Worm (Caenorhabditis elegans) whole organism, L2 larva: Measurements from ENCODE around the gene R07H5.11.
"Not testable (repeated sequence)": the region's sequence is repeated elsewhere in the genome, so short reads cannot be mapped to it uniquely, and the experiment has no call there.

ENCODE experiments used
- C34F6.9 ChIP-seq: fragments of 150-350 bp; optimal IDR thresholded peaks from 2 replicates; lab custom pipeline; 2014; ENCODE audit warnings: missing biosample characterization, missing genetic modification characterization
- F13H6.1 ChIP-seq: sonication (generic microtip); optimal IDR thresholded peaks from 2 replicates; lab custom pipeline; 2016; ENCODE audit warnings: missing genetic modification characterization, missing compliant biosample characterization
- alr-1 ChIP-seq: fragments of 150-350 bp; optimal IDR thresholded peaks from 2 replicates; lab custom pipeline; 2014; ENCODE audit warnings: missing biosample characterization, missing genetic modification characterization
- crh-2 ChIP-seq: sonication (generic microtip); optimal IDR thresholded peaks from 2 replicates; lab custom pipeline; 2017; ENCODE audit warnings: missing biosample characterization, missing genetic modification characterization
- egl-27 ChIP-seq: sonication (generic microtip); optimal IDR thresholded peaks from 3 replicates; lab custom pipeline; 2017; ENCODE audit warnings: missing biosample characterization, missing genetic modification reagents, missing genetic modification characterization
- elt-1 ChIP-seq: fragments of 150-350 bp; optimal IDR thresholded peaks from 2 replicates; lab custom pipeline; 2014; ENCODE audit warnings: missing biosample characterization, missing genetic modification characterization
- elt-3 ChIP-seq: sonication (generic microtip); optimal IDR thresholded peaks from 2 replicates; lab custom pipeline; 2017; ENCODE audit warnings: missing biosample characterization, missing genetic modification characterization
- fos-1 ChIP-seq: fragments of 150-350 bp; optimal IDR thresholded peaks from 2 replicates; lab custom pipeline; 2014; ENCODE audit warnings: missing biosample characterization, missing genetic modification characterization
- lin-11 ChIP-seq: fragments of 150-350 bp; sonication (generic microtip); optimal IDR thresholded peaks from 2 replicates; lab custom pipeline; 2014; ENCODE audit warnings: missing biosample characterization, missing genetic modification characterization, inconsistent platforms, mixed read lengths
- lin-39 ChIP-seq: fragments of 150-350 bp; optimal IDR thresholded peaks from 2 replicates; lab custom pipeline; 2014; ENCODE audit warnings: missing biosample characterization, missing genetic modification reagents, missing genetic modification characterization
- mab-5 ChIP-seq: fragments of 150-350 bp; optimal IDR thresholded peaks from 2 replicates; lab custom pipeline; 2014; ENCODE audit warnings: missing biosample characterization, missing genetic modification characterization
- mbf-1 ChIP-seq: sonication (generic microtip); optimal IDR thresholded peaks from 2 replicates; lab custom pipeline; 2017; ENCODE audit warnings: missing biosample characterization, missing genetic modification characterization
- nhr-10 ChIP-seq: sonication (generic microtip); optimal IDR thresholded peaks from 2 replicates; lab custom pipeline; 2017; ENCODE audit warnings: missing biosample characterization, missing genetic modification characterization
- nhr-11 ChIP-seq: fragments of 150-350 bp; optimal IDR thresholded peaks from 2 replicates; lab custom pipeline; 2014; ENCODE audit warnings: missing biosample characterization, missing genetic modification characterization
- nhr-12 ChIP-seq: fragments of 150-350 bp; optimal IDR thresholded peaks from 2 replicates; lab custom pipeline; 2014; ENCODE audit warnings: missing biosample characterization, missing genetic modification characterization
- nhr-21 ChIP-seq: fragments of 150-350 bp; optimal IDR thresholded peaks from 2 replicates; lab custom pipeline; 2014; ENCODE audit warnings: missing biosample characterization, missing genetic modification characterization
- nhr-25 ChIP-seq: fragments of 150-350 bp; sonication (generic microtip); optimal IDR thresholded peaks from 3 replicates; lab custom pipeline; 2014; ENCODE audit warnings: missing biosample characterization, missing genetic modification characterization
- nhr-6 ChIP-seq: fragments of 150-350 bp; optimal IDR thresholded peaks from 2 replicates; lab custom pipeline; 2014; ENCODE audit warnings: missing biosample characterization, missing genetic modification characterization
- sma-3 ChIP-seq: sonication (generic microtip); optimal IDR thresholded peaks from 2 replicates; lab custom pipeline; 2016; ENCODE audit warnings: missing genetic modification reagents, missing genetic modification characterization, missing compliant biosample characterization
- sma-9 ChIP-seq, 2 experiments: fragments of 150-350 bp in 1 of 2; sonication (generic microtip) in 1 of 2; optimal IDR thresholded peaks; 2 replicates each; lab custom pipeline; 2014 to 2016; ENCODE audit warnings: missing genetic modification characterization in 2 of 2, mild to moderate bottlenecking in 1 of 2, missing biosample characterization in 1 of 2, missing compliant biosample characterization in 1 of 2, missing genetic modification reagents in 1 of 2, moderate library complexity in 1 of 2
- unc-62 ChIP-seq: fragments of 150-350 bp; optimal IDR thresholded peaks from 2 replicates; lab custom pipeline; 2014; ENCODE audit warnings: missing biosample characterization, missing genetic modification reagents, missing genetic modification characterization
- zag-1 ChIP-seq: fragments of 150-350 bp; optimal IDR thresholded peaks from 2 replicates; lab custom pipeline; 2014; ENCODE audit warnings: missing biosample characterization, missing genetic modification characterization

R07H5.11 gene

ce11 chrIV:11247434-11247833 is 44.9 kb downstream of the R07H5.11 start:
- TF ChIP-seq crh-2 (no peak), unc-62 (GFP tag; lab: Kevin White, UChicago) (no peak), elt-1 (tag; lab: Kevin White, UChicago) (no peak), egl-27 (tag; lab: Kevin White, UChicago) (no peak), nhr-21 (tag; lab: Kevin White, UChicago) (no peak), alr-1 (tag; lab: Kevin White, UChicago) (no peak), C34F6.9 (tag; lab: Kevin White, UChicago) (no peak), nhr-25 (tag; lab: Kevin White, UChicago) (no peak), lin-39 (tag; lab: Kevin White, UChicago) (no peak), mab-5 (tag; lab: Kevin White, UChicago) (no peak), nhr-10 (tag; lab: Kevin White, UChicago) (no peak), sma-3 (GFP tag; lab: Kevin White, UChicago) (no peak), fos-1 (no peak), nhr-12 (tag; lab: Kevin White, UChicago) (no peak), zag-1 (no peak)
- TF ChIP-seq, all 48 proteins: peak for 0

ce11 chrIV:11248031-11248631 is 45.6 kb downstream of the R07H5.11 start, which contains the start of gene C05C12.4:
C05C12.4 (minus strand) TSS chrIV:11248081.
- TF ChIP-seq nhr-6 (tag; lab: Kevin White, UChicago) (no peak), nhr-11 (tag; lab: Kevin White, UChicago) (no peak), elt-3 (tag; lab: Kevin White, UChicago) (no peak), sma-9 (GFP tag; optimal IDR thresholded peaks at IDR 0.05; lab: Kevin White, UChicago) (no peak), sma-9 (tag; optimal IDR thresholded peaks at IDR 0.05; lab: Kevin White, UChicago) (no peak), fos-1 (peak; percentile 76), zag-1 (no peak), F13H6.1 (tag; lab: Kevin White, UChicago) (no peak), mbf-1 (tag; lab: Kevin White, UChicago) (no peak)
- TF ChIP-seq, all 48 proteins: peak for 1

ce11 chrIV:11253689-11254088 is 51.1 kb downstream of the R07H5.11 start, which contains the start of gene C05C12.1:
C05C12.1 (plus strand) TSS chrIV:11253989.
- not testable (repeated sequence) for TF ChIP-seq lin-11; lin-39 (tag; lab: Kevin White, UChicago); nhr-11 (tag; lab: Kevin White, UChicago)
- TF ChIP-seq, all 48 proteins: peak for 0; not testable (repeated sequence) for 48
